Worm (Caenorhabditis elegans) whole organism, L1 larva: ENCODE measurements around the gene mex-5.

Experiments used
- C16A3.4 ChIP-seq: fragments of 150-350 bp; optimal IDR thresholded peaks from 2 replicates; lab custom pipeline; 2014; ENCODE audit warnings: missing biosample characterization, missing genetic modification characterization
- C34B4.2 ChIP-seq: sonication (generic microtip); optimal IDR thresholded peaks from 2 replicates; lab custom pipeline; 2017; ENCODE audit warnings: mild to moderate bottlenecking, missing genetic modification characterization, missing compliant biosample characterization
- Y116A8C.19 ChIP-seq: sonication (generic microtip); optimal IDR thresholded peaks from 2 replicates; lab custom pipeline; 2016; ENCODE audit warnings: missing compliant biosample characterization, missing genetic modification characterization, borderline replicate concordance
- aha-1 ChIP-seq: fragments of 150-350 bp; optimal IDR thresholded peaks from 2 replicates; lab custom pipeline; 2014; ENCODE audit warnings: missing biosample characterization, missing genetic modification characterization
- aly-2 ChIP-seq: fragments of 150-350 bp; optimal IDR thresholded peaks from 2 replicates; lab custom pipeline; 2014; ENCODE audit warnings: missing biosample characterization, missing genetic modification characterization
- ama-1 ChIP-seq: fragments of 150-350 bp; optimal IDR thresholded peaks from 2 replicates; lab custom pipeline; 2014
- ceh-63 ChIP-seq: fragments of 200-800 bp; sonication (Bioruptor generic); optimal IDR thresholded peaks from 2 replicates; lab custom pipeline; 2018; ENCODE audit warnings: mild to moderate bottlenecking, missing genetic modification characterization, missing compliant biosample characterization
- ceh-82 ChIP-seq, 3 experiments: fragments of 150-350 bp in 1 of 3; sonication (generic microtip) in 2 of 3; optimal IDR thresholded peaks; 2 replicates each; lab custom pipeline; 2014 to 2017; ENCODE audit warnings: missing biosample characterization in 3 of 3, missing genetic modification characterization in 3 of 3
- ceh-90 ChIP-seq: sonication (generic microtip); optimal IDR thresholded peaks from 2 replicates; lab custom pipeline; 2016; ENCODE audit warnings: missing genetic modification characterization, missing compliant biosample characterization
- egl-13 ChIP-seq: sonication (generic microtip); optimal IDR thresholded peaks from 2 replicates; lab custom pipeline; 2016; ENCODE audit warnings: missing genotype, missing genetic modification reagents, missing genetic modification characterization, missing compliant biosample characterization
- egl-27 ChIP-seq, 2 experiments: fragments of 150-350 bp in 1 of 2; sonication (generic microtip); optimal IDR thresholded peaks; 3 replicates each; lab custom pipeline; 2017 to 2018; ENCODE audit warnings: missing biosample characterization in 2 of 2, missing genetic modification characterization in 2 of 2, missing genetic modification reagents in 2 of 2
- fkh-4 ChIP-seq: sonication (generic microtip); optimal IDR thresholded peaks from 2 replicates; lab custom pipeline; 2016; ENCODE audit warnings: missing compliant biosample characterization, missing genetic modification characterization, borderline replicate concordance
- hlh-17 ChIP-seq: fragments of 200-800 bp; sonication (Bioruptor generic); optimal IDR thresholded peaks from 2 replicates; lab custom pipeline; 2018; ENCODE audit warnings: missing genetic modification characterization, mild to moderate bottlenecking, missing compliant biosample characterization, moderate library complexity, borderline replicate concordance
- hlh-4 ChIP-seq: sonication (generic microtip); optimal IDR thresholded peaks from 2 replicates; lab custom pipeline; 2016; ENCODE audit warnings: mild to moderate bottlenecking, missing genetic modification characterization, missing compliant biosample characterization
- irx-1 ChIP-seq: sonication (generic microtip); optimal IDR thresholded peaks from 2 replicates; lab custom pipeline; 2016; ENCODE audit warnings: missing genetic modification characterization, missing compliant biosample characterization
- isw-1 ChIP-seq: fragments of 200-800 bp; sonication (Bioruptor generic); IDR thresholded peaks from 2 replicates; pipeline ENCODE4 v1.3.6; 2022; ENCODE audit warnings: missing genetic modification characterization, missing compliant biosample characterization
- lin-13 ChIP-seq: fragments of 150-350 bp; optimal IDR thresholded peaks from 2 replicates; lab custom pipeline; 2014; ENCODE audit warnings: missing biosample characterization, missing genetic modification reagents, missing genetic modification characterization
- lin-39 ChIP-seq: fragments of 150-350 bp; optimal IDR thresholded peaks from 2 replicates; lab custom pipeline; 2014; ENCODE audit warnings: missing biosample characterization, missing genetic modification reagents, missing genetic modification characterization
- lsy-2 ChIP-seq, 2 experiments: fragments of 150-350 bp; optimal IDR thresholded peaks; 2 replicates each; lab custom pipeline; 2014; ENCODE audit warnings: missing biosample characterization in 2 of 2, missing genetic modification characterization in 2 of 2
- mdl-1 ChIP-seq, 2 experiments: fragments of 150-350 bp; optimal IDR thresholded peaks; 2 replicates each; lab custom pipeline; 2014 to 2017; ENCODE audit warnings: missing biosample characterization in 2 of 2, missing genetic modification characterization in 2 of 2, inconsistent platforms in 1 of 2
- mef-2 ChIP-seq: fragments of 150-350 bp; optimal IDR thresholded peaks from 2 replicates; lab custom pipeline; 2014; ENCODE audit warnings: missing biosample characterization, missing genetic modification characterization
- nhr-12 ChIP-seq: sonication (generic microtip); optimal IDR thresholded peaks from 2 replicates; lab custom pipeline; 2017; ENCODE audit warnings: missing biosample characterization, missing genetic modification characterization
- nhr-19 ChIP-seq: fragments of 200-800 bp; sonication (Bioruptor generic); conservative IDR thresholded peaks from 2 replicates; pipeline ENCODE4 v1.3.6; 2022; ENCODE audit warnings: missing genetic modification characterization, missing compliant biosample characterization
- nhr-237 ChIP-seq: fragments of 150-350 bp; optimal IDR thresholded peaks from 2 replicates; lab custom pipeline; 2014; ENCODE audit warnings: missing biosample characterization, missing genetic modification characterization
- nhr-28 ChIP-seq: fragments of 150-350 bp; optimal IDR thresholded peaks from 2 replicates; lab custom pipeline; 2014; ENCODE audit warnings: missing biosample characterization, missing genetic modification characterization
- nhr-47 ChIP-seq: sonication (generic microtip); optimal IDR thresholded peaks from 2 replicates; lab custom pipeline; 2016; ENCODE audit warnings: mild to moderate bottlenecking, missing genetic modification characterization, moderate library complexity, missing compliant biosample characterization
- nhr-76 ChIP-seq: sonication (generic microtip); optimal IDR thresholded peaks from 2 replicates; lab custom pipeline; 2017; ENCODE audit warnings: missing biosample characterization, missing genetic modification characterization
- nhr-90 ChIP-seq: sonication (generic microtip); optimal IDR thresholded peaks from 2 replicates; lab custom pipeline; 2016; ENCODE audit warnings: mild to moderate bottlenecking, missing genetic modification characterization, missing compliant biosample characterization; ENCODE audit not compliant: poor library complexity
- rnt-1 ChIP-seq: sonication (generic microtip); optimal IDR thresholded peaks from 2 replicates; lab custom pipeline; 2016; ENCODE audit warnings: mild to moderate bottlenecking, missing genetic modification characterization, moderate library complexity, missing compliant biosample characterization
- snu-23 ChIP-seq: sonication (generic microtip); optimal IDR thresholded peaks from 2 replicates; lab custom pipeline; 2016; ENCODE audit warnings: missing genetic modification characterization, missing compliant biosample characterization
- sup-37 ChIP-seq: fragments of 200-800 bp; sonication (Bioruptor generic); optimal IDR thresholded peaks from 2 replicates; lab custom pipeline; 2018; ENCODE audit warnings: mild to moderate bottlenecking, missing genetic modification characterization, missing compliant biosample characterization
- tbx-2 ChIP-seq: sonication (generic microtip); optimal IDR thresholded peaks from 2 replicates; lab custom pipeline; 2016; ENCODE audit warnings: missing genetic modification characterization, missing compliant biosample characterization
- unc-30 ChIP-seq: sonication (generic microtip); optimal IDR thresholded peaks from 2 replicates; lab custom pipeline; 2017; ENCODE audit warnings: missing biosample characterization, missing genetic modification characterization
- vab-15 ChIP-seq: sonication (generic microtip); optimal IDR thresholded peaks from 2 replicates; lab custom pipeline; 2017; ENCODE audit warnings: missing genotype, mild to moderate bottlenecking, missing genetic modification characterization, missing compliant biosample characterization
- zip-4 ChIP-seq: fragments of 200-800 bp; sonication (Bioruptor generic); optimal IDR thresholded peaks from 2 replicates; lab custom pipeline; 2018; ENCODE audit warnings: mild to moderate bottlenecking, missing genetic modification characterization, moderate library complexity, missing compliant biosample characterization
- ztf-11 ChIP-seq, 2 experiments: sonication (generic microtip); optimal IDR thresholded peaks; 2 replicates each; lab custom pipeline; 2016 to 2017; ENCODE audit warnings: missing genetic modification characterization in 2 of 2, missing biosample characterization in 1 of 2, missing compliant biosample characterization in 1 of 2

The mex-5 gene

ce11 chrIV:13353143-13353773, at the start of gene mex-5, which contains the start of gene rec-8:
TSS of gene mex-5 (plus strand) at chrIV:13353723.
TSS of gene rec-8 (minus strand) at chrIV:13353193.
- TF ChIP-seq nhr-47 (tag; lab: Kevin White, UChicago) = no peak
- no peak for TF ChIP-seq nhr-237 (tag; lab: Kevin White, UChicago)
- no peak for TF ChIP-seq ceh-90 (tag; lab: Kevin White, UChicago)
- TF ChIP-seq tbx-2 = no peak
- TF ChIP-seq egl-27 (tag; optimal IDR thresholded peaks at IDR 0.05; lab: Kevin White, UChicago) = no peak
- no peak for TF ChIP-seq aha-1
- no peak for TF ChIP-seq ama-1 (lab: Kevin White, UChicago)
- no peak for TF ChIP-seq nhr-90 (tag; lab: Kevin White, UChicago)
- TF ChIP-seq hlh-17 (GFP tag; lab: Kevin White, UChicago) = no peak
- no peak for TF ChIP-seq hlh-4 (tag; lab: Kevin White, UChicago)
- TF ChIP-seq lin-13 (GFP tag; lab: Kevin White, UChicago) = no peak
- TF ChIP-seq mdl-1 (tag; optimal IDR thresholded peaks at IDR 0.05; lab: Kevin White, UChicago) = no peak
- no peak for TF ChIP-seq unc-30 (tag; lab: Kevin White, UChicago)
- no peak for TF ChIP-seq C16A3.4
- TF ChIP-seq nhr-76 (tag; lab: Kevin White, UChicago) = no peak
- TF ChIP-seq mef-2 (tag; lab: Kevin White, UChicago) = no peak
- no peak for TF ChIP-seq lsy-2 (tag; optimal IDR thresholded peaks at IDR 0.05; lab: Kevin White, UChicago)

- no peak for TF ChIP-seq fkh-4
- TF ChIP-seq aha-1 = no peak
- TF ChIP-seq zip-4 (GFP tag; lab: Kevin White, UChicago) = no peak
- no peak for TF ChIP-seq vab-15 (tag; lab: Kevin White, UChicago)
- no peak for TF ChIP-seq Y116A8C.19 (tag; lab: Kevin White, UChicago)
- no peak for TF ChIP-seq ceh-82 (tag; optimal IDR thresholded peaks at IDR 0.05; lab: Kevin White, UChicago)
- no peak for TF ChIP-seq ceh-63 (GFP tag; lab: Kevin White, UChicago)
- TF ChIP-seq mef-2 (tag; lab: Kevin White, UChicago) = no peak
- TF ChIP-seq snu-23 = no peak
- TF ChIP-seq hlh-4 (tag; lab: Kevin White, UChicago) = no peak
- TF ChIP-seq egl-27 (tag; optimal IDR thresholded peaks at IDR 0.05; lab: Kevin White, UChicago) = no peak
- no peak for TF ChIP-seq nhr-19
- no peak for TF ChIP-seq C34B4.2 (tag; lab: Kevin White, UChicago)
- no peak for TF ChIP-seq nhr-237 (tag; lab: Kevin White, UChicago)
- no peak for TF ChIP-seq lin-39 (tag; lab: Kevin White, UChicago)
- TF ChIP-seq isw-1 (GFP tag; lab: Robert Waterston, UW) = no peak
- TF ChIP-seq ztf-11 (tag; optimal IDR thresholded peaks at IDR 0.05; lab: Kevin White, UChicago) = no peak
Observed at ce11 chrIV:13304786-13305185, 48.7 kb upstream of the mex-5 start.

- TF ChIP-seq mdl-1 (tag; optimal IDR thresholded peaks at IDR 0.05; lab: Kevin White, UChicago) = no peak
- no peak for TF ChIP-seq irx-1 (tag; lab: Kevin White, UChicago)
- TF ChIP-seq C34B4.2 (tag; lab: Kevin White, UChicago) = no peak
- no peak for TF ChIP-seq nhr-12 (tag; lab: Kevin White, UChicago)
- TF ChIP-seq aly-2 (tag; lab: Kevin White, UChicago) = no peak
- TF ChIP-seq sup-37 (GFP tag; lab: Kevin White, UChicago) = no peak
- TF ChIP-seq rnt-1 (tag; lab: Kevin White, UChicago) = no peak
- TF ChIP-seq zip-4 (GFP tag; lab: Kevin White, UChicago) = no peak
- TF ChIP-seq egl-13 (tag; lab: Kevin White, UChicago) = no peak
- no peak for TF ChIP-seq C16A3.4
- no peak for TF ChIP-seq lin-39 (tag; lab: Kevin White, UChicago)
- no peak for TF ChIP-seq nhr-28 (tag; lab: Kevin White, UChicago)
- TF ChIP-seq, all 84 proteins: peak for 0
Observed at ce11 chrIV:13309636-13310035, 43.9 kb upstream of the mex-5 start.
